Worm (Caenorhabditis elegans): ENCODE measurements around the gene C33G8.2.

ce11 chrV:7005964-7006363 lies 3.6 kb upstream of the C33G8.2 start, which contains the start of gene spig-10:
- no peak for TF ChIP-seq nhr-237 (tag; optimal IDR thresholded peaks at IDR 0.05)
- no peak for TF ChIP-seq nhr-12 (tag; optimal IDR thresholded peaks at IDR 0.05)
- no peak for TF ChIP-seq lin-13 (tag; optimal IDR thresholded peaks at IDR 0.05)
- TF ChIP-seq unc-120 (tag; optimal IDR thresholded peaks at IDR 0.05; ENCODE audit: poor library complexity, severe bottlenecking): no peak
- no peak for TF ChIP-seq ces-1 (GFP tag; optimal IDR thresholded peaks at IDR 0.05)
- TF ChIP-seq M03D4.4 (tag; optimal IDR thresholded peaks at IDR 0.05): no peak
- no peak for TF ChIP-seq ham-2 (GFP tag; optimal IDR thresholded peaks at IDR 0.05)
- no peak for TF ChIP-seq elt-1 (tag; optimal IDR thresholded peaks at IDR 0.05; ENCODE audit: borderline replicate concordance, insufficient read depth)
- TF ChIP-seq bed-3 (GFP tag; optimal IDR thresholded peaks at IDR 0.05): no peak
- TF ChIP-seq unc-62 (GFP tag; optimal IDR thresholded peaks at IDR 0.05): no peak
- no peak for TF ChIP-seq snpc-4 (tag; optimal IDR thresholded peaks at IDR 0.05)
- no peak for TF ChIP-seq elt-3 (tag; optimal IDR thresholded peaks at IDR 0.05)
